Fruit fly (Drosophila melanogaster): Measurements from ENCODE around the gene CG6833.

CG6833 gene

DNA sequence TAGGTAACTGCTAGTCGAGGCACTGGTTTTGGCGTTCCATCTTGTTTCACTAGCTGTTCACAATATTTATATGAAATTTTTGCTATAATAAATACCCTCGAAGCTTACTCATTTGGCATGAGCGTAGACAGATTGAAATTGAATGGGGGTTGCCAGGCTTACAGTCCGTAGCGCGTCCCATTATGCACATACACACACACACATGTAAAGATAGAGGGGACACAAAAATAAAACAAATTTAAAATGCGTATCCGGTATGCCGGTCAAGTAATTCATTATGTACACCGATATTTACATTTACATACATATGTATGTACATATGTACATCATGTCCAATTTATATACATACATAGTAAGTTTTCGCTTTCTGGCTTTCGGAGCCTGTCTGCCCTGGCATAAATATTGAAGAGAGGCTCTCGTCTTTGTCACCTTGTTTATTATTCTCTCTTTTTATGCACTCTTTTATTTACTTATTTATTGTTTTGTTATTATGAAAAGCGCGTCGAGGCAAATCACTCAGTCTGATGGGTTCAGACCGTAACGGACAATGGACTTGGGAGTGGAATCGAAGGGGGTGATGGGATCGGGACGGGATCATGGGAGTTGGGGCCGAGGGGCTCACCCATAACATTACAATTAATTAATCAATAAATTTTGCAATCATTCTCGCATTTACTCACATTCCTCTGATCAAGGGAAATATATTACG lies 8.4 kb downstream of the CG6833 start (continued):
- TF ChIP-seq CG5245 (GFP tag; optimal IDR thresholded peaks at IDR 0.05), result no peak
- no peak for TF ChIP-seq stc (GFP tag; IDR thresholded peaks at IDR 0.05)
- TF ChIP-seq lilli (GFP tag; optimal IDR thresholded peaks at IDR 0.05), result no peak
- no peak for TF ChIP-seq lbe (GFP tag; optimal IDR thresholded peaks at IDR 0.05)
- no peak for TF ChIP-seq caup (GFP tag; optimal IDR thresholded peaks at IDR 0.05; ENCODE audit: severe bottlenecking)
- no peak for TF ChIP-seq CG8478 (optimal IDR thresholded peaks at IDR 0.05)
- no peak for TF ChIP-seq CG15269 (tag; optimal IDR thresholded peaks at IDR 0.05)
- TF ChIP-seq sd (tag; optimal IDR thresholded peaks at IDR 0.05), result peak; percentile 11
- peak; percentile 6 for TF ChIP-seq CG2678 (tag; optimal IDR thresholded peaks at IDR 0.05)
- TF ChIP-seq Rfx (GFP tag; IDR thresholded peaks at IDR 0.05), result 0 out of 2 replicates have a peak, but pooled peaks have one; percentile 15
- TF ChIP-seq Xbp1 (GFP tag; optimal IDR thresholded peaks at IDR 0.05), result no peak
- TF ChIP-seq CG8290 (GFP tag; optimal IDR thresholded peaks at IDR 0.05), result no peak
- peak in 1 of 2 experiments; percentile 7 for TF ChIP-seq CG8290 (tag; optimal IDR thresholded peaks at IDR 0.05)
- peak; percentile 48; the same call in 1 of the 2 replicates for TF ChIP-seq vvl (GFP tag; IDR thresholded peaks at IDR 0.05)
- no peak for TF ChIP-seq CG4730 (GFP tag; IDR thresholded peaks at IDR 0.05)
- TF ChIP-seq hb (GFP tag; IDR thresholded peaks at IDR 0.05; ENCODE audit: partially characterized antibody), result no peak
- TF ChIP-seq slbo (GFP tag; IDR thresholded peaks at IDR 0.05), result 0 out of 2 replicates have a peak, but pooled peaks have one; percentile 15
- no peak for TF ChIP-seq CG31224 (GFP tag; IDR thresholded peaks at IDR 0.05)
- no peak for TF ChIP-seq CG11398 (GFP tag; optimal IDR thresholded peaks at IDR 0.05)
- no peak for TF ChIP-seq CTCF (GFP tag; optimal IDR thresholded peaks at IDR 0.05)
- TF ChIP-seq HLH3B (GFP tag; IDR thresholded peaks at IDR 0.05), result no peak
- TF ChIP-seq CG4854 (GFP tag; optimal IDR thresholded peaks at IDR 0.05), result no peak
- no peak for TF ChIP-seq HHEX (GFP tag; optimal IDR thresholded peaks at IDR 0.05)
- no peak for TF ChIP-seq CG3407 (GFP tag; optimal IDR thresholded peaks at IDR 0.05)
- no peak for TF ChIP-seq zen2 (GFP tag; IDR thresholded peaks at IDR 0.05; ENCODE audit: partially characterized antibody)
- TF ChIP-seq Chrac-16 (GFP tag; optimal IDR thresholded peaks at IDR 0.05), result no peak
- TF ChIP-seq Xrp1 (GFP tag; IDR thresholded peaks at IDR 0.05), result 0 out of 2 replicates have a peak, but pooled peaks have one; percentile 8
- no peak for TF ChIP-seq CG32532 (GFP tag; IDR thresholded peaks at IDR 0.05)
- TF ChIP-seq nom (GFP tag; optimal IDR thresholded peaks at IDR 0.05), result peak; percentile 80
- no peak for TF ChIP-seq CG10565 (GFP tag; optimal IDR thresholded peaks at IDR 0.05)
- no peak for TF ChIP-seq CG11560 (tag; IDR thresholded peaks at IDR 0.05)
- no peak for TF ChIP-seq BtbVII (GFP tag; optimal IDR thresholded peaks at IDR 0.05)
- TF ChIP-seq gfzf (GFP tag; optimal IDR thresholded peaks at IDR 0.05), result no peak
- peak; percentile 1 for TF ChIP-seq Dip3 (GFP tag; optimal IDR thresholded peaks at IDR 0.05)
- TF ChIP-seq CG18599 (GFP tag; optimal IDR thresholded peaks at IDR 0.05), result no peak
- no peak for TF ChIP-seq NC2α (GFP tag; optimal IDR thresholded peaks at IDR 0.05)
- TF ChIP-seq sens (GFP tag), result peak; percentile 64
- TF ChIP-seq CG17912 (GFP tag; optimal IDR thresholded peaks at IDR 0.05), result no peak
- no peak for TF ChIP-seq CG13296 (GFP tag; optimal IDR thresholded peaks at IDR 0.05)
- no peak for TF ChIP-seq amos (GFP tag; IDR thresholded peaks at IDR 0.05; ENCODE audit: partially characterized antibody)
- TF ChIP-seq CG7372 (GFP tag; IDR thresholded peaks at IDR 0.05), result no peak
- no peak for TF ChIP-seq Atf-2 (GFP tag; optimal IDR thresholded peaks at IDR 0.05)
- no peak for TF ChIP-seq Gsc (GFP tag; IDR thresholded peaks at IDR 0.05)
- no peak for TF ChIP-seq ap (GFP tag; IDR thresholded peaks at IDR 0.05)
- no peak for TF ChIP-seq CG3995 (GFP tag; optimal IDR thresholded peaks at IDR 0.05)
- no peak for TF ChIP-seq TFAM (GFP tag; optimal IDR thresholded peaks at IDR 0.05)
- no peak for TF ChIP-seq tna (GFP tag; IDR thresholded peaks at IDR 0.05; ENCODE audit: partially characterized antibody)
- no peak for TF ChIP-seq ssp (GFP tag; IDR thresholded peaks at IDR 0.05)

Data from whole organism, embryonic.